Fruit fly (Drosophila melanogaster) whole organism, embryonic: ENCODE measurements around the gene Dhod.

Experiments used
- Abd-B ChIP-seq: fragments of 200-800 bp; sonication (Bioruptor generic); optimal IDR thresholded peaks from 2 replicates; lab custom pipeline; 2018; ENCODE audit warnings: missing biosample characterization, mild to moderate bottlenecking, missing genetic modification characterization, moderate library complexity
- Bgb ChIP-seq: fragments of 200-800 bp; sonication (Bioruptor generic); IDR thresholded peaks from 2 replicates; pipeline ENCODE4 v1.3.6; 2022; ENCODE audit warnings: missing biosample characterization, missing genetic modification characterization; ENCODE audit not compliant: partially characterized antibody
- CG12942 ChIP-seq: fragments of 200-800 bp; sonication (Bioruptor generic); optimal IDR thresholded peaks from 3 replicates; lab custom pipeline; 2016; ENCODE audit warnings: missing biosample characterization, missing genetic modification characterization
- CG13624 ChIP-seq: fragments of 200-800 bp; sonication (Bioruptor generic); optimal IDR thresholded peaks from 2 replicates; lab custom pipeline; 2016; ENCODE audit warnings: missing biosample characterization, missing genetic modification characterization
- CG17385 ChIP-seq: fragments of 200-800 bp; sonication (Bioruptor generic); optimal IDR thresholded peaks from 3 replicates; lab custom pipeline; 2018; ENCODE audit warnings: missing biosample characterization, mild to moderate bottlenecking, missing genetic modification characterization
- CG18476 ChIP-seq: fragments of 200-800 bp; sonication (Bioruptor generic); optimal IDR thresholded peaks from 2 replicates; lab custom pipeline; 2016; ENCODE audit warnings: missing biosample characterization, mild to moderate bottlenecking, missing genetic modification characterization
- CG2129 ChIP-seq: fragments of 200-800 bp; sonication (Bioruptor generic); IDR thresholded peaks from 2 replicates; pipeline ENCODE4 v1.3.6; 2022; ENCODE audit warnings: missing biosample characterization, missing genetic modification characterization; ENCODE audit not compliant: partially characterized antibody
- CG2712 ChIP-seq: fragments of 200-800 bp; optimal IDR thresholded peaks from 3 replicates; lab custom pipeline; 2019; ENCODE audit warnings: missing biosample characterization, mild to moderate bottlenecking, missing genetic modification characterization, moderate library complexity
- CG32532 ChIP-seq: fragments of 200-800 bp; sonication (Bioruptor generic); IDR thresholded peaks from 2 replicates; pipeline ENCODE4 v1.3.6; 2022; ENCODE audit warnings: missing biosample characterization, missing genetic modification characterization
- CG33213 ChIP-seq: fragments of 200-800 bp; sonication (Bioruptor generic); optimal IDR thresholded peaks from 3 replicates; lab custom pipeline; 2016; ENCODE audit warnings: missing biosample characterization, missing genetic modification characterization
- CG3407 ChIP-seq: fragments of 200-800 bp; sonication (Bioruptor generic); optimal IDR thresholded peaks from 2 replicates; lab custom pipeline; 2018; ENCODE audit warnings: missing biosample characterization, mild to moderate bottlenecking, missing genetic modification characterization
- CG34376 ChIP-seq: fragments of 200-800 bp; sonication (Bioruptor generic); optimal IDR thresholded peaks from 2 replicates; lab custom pipeline; 2018; ENCODE audit warnings: missing biosample characterization, mild to moderate bottlenecking, missing genetic modification characterization
- CG4617 ChIP-seq: fragments of 200-800 bp; sonication (Bioruptor generic); optimal IDR thresholded peaks from 3 replicates; lab custom pipeline; 2016; ENCODE audit warnings: missing biosample characterization, missing genetic modification characterization, borderline replicate concordance
- CG7357 ChIP-seq: fragments of 200-800 bp; sonication (Bioruptor generic); IDR thresholded peaks from 3 replicates; pipeline ENCODE4 v1.3.6; 2022; ENCODE audit warnings: missing biosample characterization, missing genetic modification characterization
- CG7839 ChIP-seq: fragments of 200-800 bp; sonication (Bioruptor generic); optimal IDR thresholded peaks from 3 replicates; lab custom pipeline; 2018; ENCODE audit warnings: missing biosample characterization, mild to moderate bottlenecking, missing genetic modification characterization, moderate library complexity
- CG9797 ChIP-seq: fragments of 200-800 bp; sonication (Bioruptor generic); optimal IDR thresholded peaks from 3 replicates; lab custom pipeline; 2018; ENCODE audit warnings: missing biosample characterization, mild to moderate bottlenecking, missing genetic modification characterization
- D19A ChIP-seq: fragments of 200-800 bp; optimal IDR thresholded peaks from 3 replicates; lab custom pipeline; 2019; ENCODE audit warnings: missing biosample characterization, mild to moderate bottlenecking, missing genetic modification characterization, moderate library complexity
- Dad ChIP-seq: fragments of 200-800 bp; sonication (Bioruptor generic); optimal IDR thresholded peaks from 3 replicates; lab custom pipeline; 2016; ENCODE audit warnings: missing biosample characterization, missing genetic modification characterization
- Dbx ChIP-seq: fragments of 200-800 bp; sonication (Bioruptor generic); IDR thresholded peaks from 3 replicates; pipeline ENCODE4 v1.3.6; 2022; ENCODE audit warnings: missing biosample characterization, missing genetic modification characterization
- E2f1 ChIP-seq: fragments of 200-800 bp; sonication (Bioruptor generic); IDR thresholded peaks from 2 replicates; pipeline ENCODE4 v1.3.6; 2022; ENCODE audit warnings: missing biosample characterization, missing genetic modification characterization
- Gug ChIP-seq: fragments of 200-800 bp; sonication (Bioruptor generic); IDR thresholded peaks from 4 replicates; pipeline ENCODE4 v1.3.6; 2022; ENCODE audit warnings: missing biosample characterization, missing genetic modification characterization
- Hr3 ChIP-seq: fragments of 200-800 bp; sonication (Bioruptor generic); optimal IDR thresholded peaks from 3 replicates; lab custom pipeline; 2016; ENCODE audit warnings: missing biosample characterization, missing genetic modification characterization
- Hr78 ChIP-seq, 2 experiments: fragments of 200-800 bp in 1 of 2; fragments of >200 bp in 1 of 2; sonication (Bioruptor generic) in 1 of 2; optimal IDR thresholded peaks; 2 replicates each; lab custom pipeline; 2017 to 2019; ENCODE audit warnings: missing biosample characterization in 2 of 2, missing genetic modification characterization in 2 of 2, mild to moderate bottlenecking in 1 of 2, moderate library complexity in 1 of 2
- Lhr ChIP-seq: fragments of 200-800 bp; sonication (Bioruptor generic); optimal IDR thresholded peaks from 3 replicates; lab custom pipeline; 2017; ENCODE audit warnings: mild to moderate bottlenecking, missing biosample characterization, missing genetic modification reagents, missing genetic modification characterization
- Mes4 ChIP-seq: fragments of 200-800 bp; sonication (Bioruptor generic); optimal IDR thresholded peaks from 2 replicates; lab custom pipeline; 2016; ENCODE audit warnings: missing biosample characterization, missing genetic modification characterization
- Nf-YC ChIP-seq: fragments of 200-800 bp; optimal IDR thresholded peaks from 3 replicates; lab custom pipeline; 2019; ENCODE audit warnings: missing biosample characterization, mild to moderate bottlenecking, missing genetic modification characterization, moderate library complexity
- Taf1 ChIP-seq: fragments of 200-800 bp; sonication (Bioruptor generic); IDR thresholded peaks from 2 replicates; pipeline ENCODE4 v1.3.6; 2022; ENCODE audit warnings: missing biosample characterization, missing genetic modification characterization
- amos ChIP-seq: fragments of 200-800 bp; sonication (Bioruptor generic); IDR thresholded peaks from 2 replicates; pipeline ENCODE4 v1.3.6; 2022; ENCODE audit warnings: missing biosample characterization, missing genetic modification characterization; ENCODE audit not compliant: partially characterized antibody
- btn ChIP-seq: fragments of 200-800 bp; sonication (Bioruptor generic); optimal IDR thresholded peaks from 2 replicates; lab custom pipeline; 2016; ENCODE audit warnings: missing biosample characterization, missing genetic modification characterization
- dan ChIP-seq: fragments of 200-800 bp; sonication (Bioruptor generic); IDR thresholded peaks from 2 replicates; pipeline ENCODE4 v1.3.6; 2022; ENCODE audit warnings: missing biosample characterization, missing genetic modification characterization
- gcm ChIP-seq: fragments of 200-800 bp; sonication (Bioruptor generic); optimal IDR thresholded peaks from 2 replicates; lab custom pipeline; 2019; ENCODE audit warnings: missing biosample characterization, mild to moderate bottlenecking, missing genetic modification characterization, moderate library complexity
- gsb ChIP-seq: fragments of 200-800 bp; sonication (Bioruptor generic); IDR thresholded peaks from 2 replicates; pipeline ENCODE4 v1.3.6; 2022; ENCODE audit warnings: missing biosample characterization, missing genetic modification characterization
- gsb-n ChIP-seq: fragments of 200-800 bp; sonication (Bioruptor generic); optimal IDR thresholded peaks from 3 replicates; lab custom pipeline; 2018; ENCODE audit warnings: missing biosample characterization, mild to moderate bottlenecking, missing genetic modification characterization
- hkb ChIP-seq, 2 experiments: fragments of 200-800 bp in 1 of 2; fragments of >200 bp in 1 of 2; sonication (Bioruptor generic) in 1 of 2; IDR thresholded peaks in 1 of 2; optimal IDR thresholded peaks in 1 of 2; 2 replicates each; pipeline versions ENCODE4 v1.3.6 to Lab custom; 2017 to 2022; ENCODE audit warnings: missing biosample characterization in 1 of 2, missing genetic modification characterization in 1 of 2
- ind ChIP-seq: fragments of 200-800 bp; sonication (Bioruptor generic); optimal IDR thresholded peaks from 3 replicates; lab custom pipeline; 2016; ENCODE audit warnings: missing biosample characterization, missing genetic modification characterization
- lilli ChIP-seq: fragments of 200-800 bp; sonication (Bioruptor generic); optimal IDR thresholded peaks from 3 replicates; lab custom pipeline; 2016; ENCODE audit warnings: missing biosample characterization, missing genetic modification characterization
- mirr ChIP-seq: fragments of 200-800 bp; sonication (Bioruptor generic); optimal IDR thresholded peaks from 3 replicates; lab custom pipeline; 2018; ENCODE audit warnings: missing biosample characterization, mild to moderate bottlenecking, missing genetic modification characterization
- nmo ChIP-seq: fragments of 200-800 bp; sonication (Bioruptor generic); optimal IDR thresholded peaks from 2 replicates; lab custom pipeline; 2018; ENCODE audit warnings: missing biosample characterization, mild to moderate bottlenecking, missing genetic modification characterization, moderate library complexity
- pho ChIP-seq: fragments of 200-800 bp; sonication (Bioruptor generic); optimal IDR thresholded peaks from 2 replicates; lab custom pipeline; 2016; ENCODE audit warnings: missing biosample characterization, missing genetic modification characterization
- pnt ChIP-seq: fragments of 200-800 bp; sonication (Bioruptor generic); optimal IDR thresholded peaks from 3 replicates; lab custom pipeline; 2016; ENCODE audit warnings: missing biosample characterization, missing genetic modification characterization
- schlank ChIP-seq: fragments of 200-800 bp; sonication (Bioruptor generic); optimal IDR thresholded peaks from 2 replicates; lab custom pipeline; 2018; ENCODE audit warnings: missing biosample characterization, mild to moderate bottlenecking, missing genetic modification characterization
- sens ChIP-seq: fragments of 200-800 bp; sonication (Bioruptor generic); peaks from one replicate; lab custom pipeline; 2016; ENCODE audit warnings: missing biosample characterization, missing genetic modification characterization
- sisA ChIP-seq: fragments of 200-800 bp; sonication (Bioruptor generic); IDR thresholded peaks from 2 replicates; pipeline ENCODE4 v1.3.6; 2022; ENCODE audit warnings: missing biosample characterization, missing genetic modification characterization
- slbo ChIP-seq: fragments of 200-800 bp; sonication (Bioruptor generic); IDR thresholded peaks from 2 replicates; pipeline ENCODE4 v1.3.6; 2022; ENCODE audit warnings: missing biosample characterization, missing genetic modification characterization
- sna ChIP-seq: fragments of 200-800 bp; sonication (Bioruptor generic); IDR thresholded peaks from 2 replicates; pipeline ENCODE4 v1.3.6; 2022; ENCODE audit warnings: missing biosample characterization, missing genetic modification characterization; ENCODE audit not compliant: partially characterized antibody
- unc-4 ChIP-seq: fragments of 200-800 bp; sonication (Bioruptor generic); IDR thresholded peaks from 2 replicates; pipeline ENCODE4 v1.3.6; 2022; ENCODE audit warnings: missing biosample characterization, missing genetic modification characterization; ENCODE audit not compliant: partially characterized antibody
- zen2 ChIP-seq: fragments of 200-800 bp; sonication (Bioruptor generic); IDR thresholded peaks from 3 replicates; pipeline ENCODE4 v1.3.6; 2022; ENCODE audit warnings: missing biosample characterization, missing genetic modification characterization; ENCODE audit not compliant: partially characterized antibody
- zfh1 ChIP-seq: fragments of 200-800 bp; sonication (Bioruptor generic); IDR thresholded peaks from 3 replicates; pipeline ENCODE4 v1.3.6; 2022; ENCODE audit warnings: missing biosample characterization, missing genetic modification characterization

Dhod gene

dm6 chr3R:8663668-8664283, 11.1 kb upstream of the Dhod start, which contains the start of gene CG8032 (continued):
- TF ChIP-seq mirr (GFP tag; lab: Kevin White, UChicago) (peak; percentile 6), sens (GFP tag; lab: Kevin White, UChicago) (peak; percentile 91), sisA (no peak), Lhr (GFP tag; lab: Kevin White, UChicago) (peak; percentile 73), zen2 (GFP tag; lab: Robert Waterston, UW) (0 out of 3 replicates have a peak, but pooled peaks have one; percentile 31), nmo (GFP tag; lab: Kevin White, UChicago) (peak; percentile 60), CG34376 (GFP tag; lab: Kevin White, UChicago) (peak; percentile 30), CG2712 (peak; percentile 64), D19A (tag; lab: Kevin White, UChicago) (no peak), CG18476 (peak; percentile 36), amos (GFP tag; lab: Robert Waterston, UW) (peak; percentile 59), gcm (GFP tag; lab: Kevin White, UChicago) (peak; percentile 36), unc-4 (GFP tag; lab: Robert Waterston, UW) (peak; percentile 71), slbo (GFP tag; lab: Robert Waterston, UW) (peak; percentile 63), CG9797 (GFP tag; lab: Kevin White, UChicago) (peak; percentile 26), Dbx (GFP tag; lab: Robert Waterston, UW) (peak; percentile 33; the same call in 1 of the 3 replicates), Mes4 (GFP tag; lab: Kevin White, UChicago) (peak; percentile 38), pho (peak; percentile 20), ind (GFP tag; lab: Kevin White, UChicago) (peak; percentile 61), CG4617 (GFP tag; lab: Kevin White, UChicago) (peak; percentile 61), Nf-YC (tag; lab: Kevin White, UChicago) (peak; percentile 50), schlank (tag; lab: Kevin White, UChicago) (no peak), hkb (optimal IDR thresholded peaks at IDR 0.05; lab: Kevin White, UChicago) (no peak), hkb (GFP tag; IDR thresholded peaks at IDR 0.05; lab: Robert Waterston, UW) (0 out of 2 replicates have a peak, but pooled peaks have one; percentile 15), CG3407 (GFP tag; lab: Kevin White, UChicago) (no peak), CG13624 (peak; percentile 57), Bgb (peak; percentile 65), CG33213 (GFP tag; lab: Kevin White, UChicago) (peak; percentile 55), CG17385 (GFP tag; lab: Kevin White, UChicago) (peak; percentile 11), btn (GFP tag; lab: Kevin White, UChicago) (no peak), zfh1 (peak; percentile 59; the same call in 2 of the 3 replicates), Dad (GFP tag; lab: Kevin White, UChicago) (peak; percentile 0), Hr78 (GFP tag; optimal IDR thresholded peaks at IDR 0.05; lab: Kevin White, UChicago) (peak in 1 of 2 experiments; percentile 11), gsb-n (tag; lab: Kevin White, UChicago) (peak; percentile 23), Gug (GFP tag; lab: Robert Waterston, UW) (0 out of 4 replicates have a peak, but pooled peaks have one; percentile 2), Taf1 (GFP tag; lab: Robert Waterston, UW) (0 out of 2 replicates have a peak, but pooled peaks have one; percentile 24), CG32532 (GFP tag; lab: Robert Waterston, UW) (peak; percentile 59), lilli (peak; percentile 72), CG7357 (GFP tag; lab: Robert Waterston, UW) (no peak), Hr3 (GFP tag; lab: Kevin White, UChicago) (peak; percentile 5), CG12942 (peak; percentile 32), sna (GFP tag; lab: Robert Waterston, UW) (peak; percentile 62), dan (no peak), gsb (GFP tag; lab: Robert Waterston, UW) (no peak), CG7839 (peak; percentile 41), CG2129 (GFP tag; lab: Robert Waterston, UW) (peak; percentile 34; the same call in 1 of the 2 replicates), pnt (GFP tag; lab: Kevin White, UChicago) (peak; percentile 34), E2f1 (GFP tag; lab: Robert Waterston, UW) (no peak), Abd-B (GFP tag; lab: Kevin White, UChicago) (peak; percentile 29)
